Fruit fly (Drosophila melanogaster): ENCODE measurements around the gene Pgd.
A peak's percentile ranks its signal among the peaks of the same experiment; 100 is the strongest.

The Pgd gene

DNA sequence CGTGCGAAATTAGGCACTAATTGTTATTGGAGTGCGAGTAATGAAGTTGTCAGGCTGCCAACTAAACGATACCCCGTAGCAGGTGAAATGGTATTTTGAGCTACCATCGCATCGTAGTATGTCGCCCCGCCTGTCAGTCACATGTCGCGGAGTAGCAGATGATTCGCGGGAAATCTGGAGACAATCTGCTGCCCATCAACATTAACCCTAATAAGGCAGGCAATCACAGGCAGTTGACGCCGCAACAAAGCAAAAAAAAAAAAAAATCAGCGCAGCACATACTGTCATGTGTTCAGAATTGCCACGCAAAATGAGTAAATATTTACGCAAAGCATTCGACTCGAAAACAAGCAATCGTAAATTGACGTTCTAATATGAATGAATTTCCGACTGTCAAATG is 41.1 kb upstream of the Pgd start:
- TF ChIP-seq fkh (GFP tag; optimal IDR thresholded peaks at IDR 0.05): peak; percentile 51
- no peak for TF ChIP-seq Sox102F (GFP tag; optimal IDR thresholded peaks at IDR 0.05)
- TF ChIP-seq CG8119 (GFP tag; IDR thresholded peaks at IDR 0.05): no peak
- TF ChIP-seq CG8319 (GFP tag; optimal IDR thresholded peaks at IDR 0.05): no peak

DNA sequence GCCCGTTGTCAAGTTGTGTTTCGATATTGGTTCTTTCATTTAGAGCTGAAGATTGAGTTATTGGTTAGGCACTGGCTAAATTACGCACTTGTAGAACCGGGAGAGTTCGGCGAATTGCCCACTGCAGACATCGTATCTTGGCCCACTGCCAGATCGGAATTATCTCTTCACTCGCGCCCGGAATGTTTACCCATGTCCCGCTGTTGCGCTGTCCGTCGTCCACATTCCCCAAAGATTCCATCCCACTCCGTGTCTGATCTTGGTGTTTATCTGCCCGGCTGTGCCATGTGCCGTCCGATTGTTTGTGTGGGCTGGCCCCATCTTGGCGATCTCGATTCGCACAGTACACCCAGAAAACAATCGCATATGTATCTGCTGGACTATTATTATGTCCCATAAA is 40.6 kb upstream of the Pgd start:
- TF ChIP-seq CG10631 (GFP tag; optimal IDR thresholded peaks at IDR 0.05) (no peak), vri (GFP tag; optimal IDR thresholded peaks at IDR 0.05) (no peak), CG8119 (GFP tag; IDR thresholded peaks at IDR 0.05) (no peak), svp (GFP tag) (no peak), CG3919 (GFP tag; optimal IDR thresholded peaks at IDR 0.05) (no peak), Met (GFP tag; optimal IDR thresholded peaks at IDR 0.05) (no peak), CG8319 (GFP tag; optimal IDR thresholded peaks at IDR 0.05) (no peak), CG34406 (GFP tag; optimal IDR thresholded peaks at IDR 0.05) (no peak), Hr38 (GFP tag; optimal IDR thresholded peaks at IDR 0.05) (no peak), CG6163 (GFP tag; IDR thresholded peaks at IDR 0.05) (no peak), CG3032 (tag; optimal IDR thresholded peaks at IDR 0.05) (no peak), ss (GFP tag; optimal IDR thresholded peaks at IDR 0.05) (no peak), pdm3 (GFP tag; optimal IDR thresholded peaks at IDR 0.05) (no peak), CG15336 (GFP tag; IDR thresholded peaks at IDR 0.05) (no peak), Ets21C (GFP tag; optimal IDR thresholded peaks at IDR 0.05) (no peak), fd59A (GFP tag; optimal IDR thresholded peaks at IDR 0.05) (no peak), spab (GFP tag; optimal IDR thresholded peaks at IDR 0.05) (no peak), Blimp-1 (GFP tag; optimal IDR thresholded peaks at IDR 0.05) (no peak), CG11902 (GFP tag; optimal IDR thresholded peaks at IDR 0.05) (no peak), eg (GFP tag; IDR thresholded peaks at IDR 0.05) (no peak)

- TF ChIP-seq CG10631 (GFP tag; optimal IDR thresholded peaks at IDR 0.05) (no peak), Eip78C (GFP tag) (no peak), CG7368 (GFP tag; optimal IDR thresholded peaks at IDR 0.05) (no peak), dac (GFP tag; optimal IDR thresholded peaks at IDR 0.05) (no peak), CG9139 (GFP tag; optimal IDR thresholded peaks at IDR 0.05) (no peak), topi (GFP tag; optimal IDR thresholded peaks at IDR 0.05) (no peak), CG11294 (GFP tag; IDR thresholded peaks at IDR 0.05) (no peak)
These were observed 38.6 kb upstream of the Pgd start for dm6 chrX:2106367-2106766.

dm6 chrX:2107782-2108409 is 37.0 kb upstream of the Pgd start:
- no peak for TF ChIP-seq fd85E (GFP tag; optimal IDR thresholded peaks at IDR 0.05)
- TF ChIP-seq CG3032 (tag; optimal IDR thresholded peaks at IDR 0.05): no peak
- TF ChIP-seq Met (GFP tag; optimal IDR thresholded peaks at IDR 0.05): peak; percentile 9
- TF ChIP-seq CG6163 (GFP tag; IDR thresholded peaks at IDR 0.05): peak; percentile 84
- TF ChIP-seq CG6276 (GFP tag; optimal IDR thresholded peaks at IDR 0.05): peak; percentile 83
- peak; percentile 90 for TF ChIP-seq eg (GFP tag; IDR thresholded peaks at IDR 0.05)
- TF ChIP-seq Gug (GFP tag; IDR thresholded peaks at IDR 0.05): peak; percentile 69
- TF ChIP-seq topi (GFP tag; optimal IDR thresholded peaks at IDR 0.05): no peak
- TF ChIP-seq CG32006 (GFP tag; optimal IDR thresholded peaks at IDR 0.05): peak; percentile 84
- peak; percentile 23 for TF ChIP-seq CG16779 (tag; optimal IDR thresholded peaks at IDR 0.05)
- peak; percentile 49 for TF ChIP-seq achi (GFP tag; optimal IDR thresholded peaks at IDR 0.05)
- TF ChIP-seq CG31627 (GFP tag; optimal IDR thresholded peaks at IDR 0.05): peak; percentile 23
- peak; percentile 10 for TF ChIP-seq CG10631 (GFP tag; optimal IDR thresholded peaks at IDR 0.05)
- no peak for TF ChIP-seq Hr38 (GFP tag; optimal IDR thresholded peaks at IDR 0.05)
- TF ChIP-seq CG8632 (GFP tag; optimal IDR thresholded peaks at IDR 0.05): no peak
- TF ChIP-seq pdm3 (GFP tag; optimal IDR thresholded peaks at IDR 0.05): peak; percentile 68
- TF ChIP-seq dac (GFP tag; optimal IDR thresholded peaks at IDR 0.05): peak; percentile 82
- peak in 1 of 2 experiments; percentile 20 for TF ChIP-seq salr (GFP tag; optimal IDR thresholded peaks at IDR 0.05)
- TF ChIP-seq svp (GFP tag): peak; percentile 9
- peak; percentile 85 for TF ChIP-seq Hr4 (GFP tag; optimal IDR thresholded peaks at IDR 0.05)
- peak; percentile 35 for TF ChIP-seq Hr39 (GFP tag; optimal IDR thresholded peaks at IDR 0.05)
- peak; percentile 78 for TF ChIP-seq Lpt (GFP tag; optimal IDR thresholded peaks at IDR 0.05)
- peak; percentile 24 for TF ChIP-seq CG3919 (GFP tag; optimal IDR thresholded peaks at IDR 0.05)
- TF ChIP-seq CG11902 (GFP tag; optimal IDR thresholded peaks at IDR 0.05): no peak
- peak; percentile 67 for TF ChIP-seq net (GFP tag; optimal IDR thresholded peaks at IDR 0.05)
- no peak for TF ChIP-seq CG6854 (GFP tag; optimal IDR thresholded peaks at IDR 0.05)
- peak; percentile 63 for TF ChIP-seq OdsH (GFP tag; optimal IDR thresholded peaks at IDR 0.05)
- TF ChIP-seq CG8119 (GFP tag; IDR thresholded peaks at IDR 0.05): peak; percentile 84
- no peak for TF ChIP-seq dsx (GFP tag; optimal IDR thresholded peaks at IDR 0.05; ENCODE audit: poor library complexity, severe bottlenecking)
- peak; percentile 70 for TF ChIP-seq CG4318 (GFP tag; optimal IDR thresholded peaks at IDR 0.05)
